Worm (Caenorhabditis elegans): Measurements from ENCODE around the gene T07G12.2.

T07G12.2 gene

DNA sequence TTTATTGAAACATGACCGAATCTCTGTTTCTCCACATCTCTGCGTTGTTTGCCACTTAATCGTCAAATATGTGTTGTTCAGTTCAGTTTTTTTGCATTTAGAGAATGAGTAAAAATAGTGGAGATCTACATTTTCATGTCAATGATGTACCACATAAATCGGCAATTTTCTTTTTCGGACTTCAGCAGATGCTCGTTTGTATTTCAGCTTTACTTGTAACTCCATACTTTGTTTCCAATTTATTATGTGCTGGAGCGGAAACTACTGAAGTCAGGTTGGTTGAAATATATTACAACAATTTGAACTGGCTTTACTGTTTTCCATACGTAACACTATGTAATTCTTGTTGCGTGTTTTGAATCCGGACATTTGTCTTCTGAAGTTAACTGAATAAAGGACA is at the start of gene T07G12.2:
T07G12.2 (plus strand) TSS at position 62 of the 400 bp plus-strand sequence.
- TF ChIP-seq mdl-1 (tag; optimal IDR thresholded peaks at IDR 0.05) (no peak), unc-30 (tag; optimal IDR thresholded peaks at IDR 0.05) (no peak), elt-3 (tag; optimal IDR thresholded peaks at IDR 0.05) (no peak), xbp-1 (tag; optimal IDR thresholded peaks at IDR 0.05) (no peak), pag-3 (tag; optimal IDR thresholded peaks at IDR 0.05; ENCODE audit: borderline replicate concordance, insufficient read depth) (no peak)

DNA sequence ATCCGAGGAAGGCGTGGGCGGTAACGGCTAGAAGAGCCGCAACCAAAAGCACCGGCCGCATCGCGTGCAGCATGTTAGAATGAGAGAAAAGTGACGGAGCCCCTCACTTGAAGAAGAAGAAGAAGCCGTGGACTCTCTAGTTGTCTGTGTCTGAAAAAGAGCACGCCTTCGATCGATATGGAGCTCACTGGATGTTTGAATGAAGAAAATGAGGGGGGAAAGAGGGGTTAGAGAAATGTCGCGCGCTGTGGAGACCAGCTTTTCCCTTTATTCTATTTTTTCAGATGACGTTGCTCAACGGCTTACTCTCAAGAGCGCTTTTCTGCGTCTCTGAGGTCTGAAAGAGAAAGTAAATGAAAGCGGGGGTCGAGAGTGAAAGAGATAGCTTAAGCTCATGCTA is 48.8 kb upstream of the T07G12.2 start, which contains the start of gene egl-21:
egl-21 (minus strand) TSS at position 150 of the 400 bp plus-strand sequence.
- TF ChIP-seq sup-37 (GFP tag; optimal IDR thresholded peaks at IDR 0.05), result no peak
- peak; percentile 45 for TF ChIP-seq mep-1 (tag; optimal IDR thresholded peaks at IDR 0.05)
- TF ChIP-seq C34B4.2 (tag; optimal IDR thresholded peaks at IDR 0.05), result no peak
- no peak for TF ChIP-seq lin-39 (tag; optimal IDR thresholded peaks at IDR 0.05)
- peak; percentile 35 to 65 (median 52) for TF ChIP-seq ceh-82 (tag; optimal IDR thresholded peaks at IDR 0.05)
- no peak for TF ChIP-seq blmp-1 (tag; optimal IDR thresholded peaks at IDR 0.05)
- TF ChIP-seq sptf-1 (tag; optimal IDR thresholded peaks at IDR 0.05), result no peak
- TF ChIP-seq vab-15 (tag; optimal IDR thresholded peaks at IDR 0.05), result no peak
- TF ChIP-seq nhr-85 (tag), result no peak
- peak in 1 of 2 experiments; percentile 53 for TF ChIP-seq lin-35 (GFP tag; optimal IDR thresholded peaks at IDR 0.05)
- peak; percentile 81 for TF ChIP-seq egl-13 (tag; optimal IDR thresholded peaks at IDR 0.05)
- TF ChIP-seq C16A3.4 (tag; optimal IDR thresholded peaks at IDR 0.05), result peak; percentile 6
- no peak for TF ChIP-seq tlp-1 (tag; optimal IDR thresholded peaks at IDR 0.05)
- TF ChIP-seq ztf-11 (tag; optimal IDR thresholded peaks at IDR 0.05), result peak in 1 of 2 experiments; percentile 18
- no peak for TF ChIP-seq nhr-237 (tag; optimal IDR thresholded peaks at IDR 0.05)
- TF ChIP-seq lsy-2 (tag; optimal IDR thresholded peaks at IDR 0.05), result peak; percentile 16 to 68
- no peak for TF ChIP-seq elt-3 (tag; optimal IDR thresholded peaks at IDR 0.05)
- TF ChIP-seq C04F5.9 (tag; optimal IDR thresholded peaks at IDR 0.05), result no peak
- peak; percentile 95 for TF ChIP-seq fkh-8 (tag; optimal IDR thresholded peaks at IDR 0.05)
- TF ChIP-seq ces-1 (GFP tag; optimal IDR thresholded peaks at IDR 0.05), result no peak
- peak; percentile 36 to 45 for TF ChIP-seq efl-1 (optimal IDR thresholded peaks at IDR 0.05)
- no peak for TF ChIP-seq efl-1 (GFP tag; optimal IDR thresholded peaks at IDR 0.05 in 1 of 2)
- no peak for TF ChIP-seq mdl-1 (tag; optimal IDR thresholded peaks at IDR 0.05)
- peak; percentile 63 for TF ChIP-seq tbx-2 (tag; optimal IDR thresholded peaks at IDR 0.05)
- TF ChIP-seq nhr-84 (tag; optimal IDR thresholded peaks at IDR 0.05), result no peak
- TF ChIP-seq snpc-4 (tag; optimal IDR thresholded peaks at IDR 0.05), result peak; percentile 10
- TF ChIP-seq nhr-19 (GFP tag; conservative IDR thresholded peaks at IDR 0.05), result peak; percentile 15; the same call in 1 of the 2 replicates
- TF ChIP-seq F16B12.6 (tag; optimal IDR thresholded peaks at IDR 0.05), result no peak
- TF ChIP-seq Y116A8C.19 (tag; optimal IDR thresholded peaks at IDR 0.05; ENCODE audit: borderline replicate concordance), result no peak
- TF ChIP-seq rnt-1 (tag; optimal IDR thresholded peaks at IDR 0.05), result peak; percentile 12
- no peak for TF ChIP-seq nhr-28 (tag; optimal IDR thresholded peaks at IDR 0.05)
- no peak for TF ChIP-seq nhr-76 (tag; optimal IDR thresholded peaks at IDR 0.05)
- TF ChIP-seq alr-1 (tag; optimal IDR thresholded peaks at IDR 0.05; ENCODE audit: borderline replicate concordance), result no peak
- no peak for TF ChIP-seq ets-5 (GFP tag; IDR thresholded peaks at IDR 0.05)
- no peak for TF ChIP-seq mab-9 (GFP tag; IDR thresholded peaks at IDR 0.05)
- peak; percentile 70 for TF ChIP-seq jun-1 (tag; optimal IDR thresholded peaks at IDR 0.05)
- TF ChIP-seq skn-1 (tag; optimal IDR thresholded peaks at IDR 0.05), result peak; percentile 37
- TF ChIP-seq dpl-1 (GFP tag; optimal IDR thresholded peaks at IDR 0.05), result peak in 1 of 3 experiments; percentile 21
- TF ChIP-seq isw-1 (GFP tag; IDR thresholded peaks at IDR 0.05), result peak; percentile 61
- peak; percentile 73 for TF ChIP-seq swsn-7 (tag; optimal IDR thresholded peaks at IDR 0.05)
- TF ChIP-seq pag-3 (tag; optimal IDR thresholded peaks at IDR 0.05; ENCODE audit: borderline replicate concordance, insufficient read depth), result no peak
- no peak for TF ChIP-seq ama-1 (optimal IDR thresholded peaks at IDR 0.05)
- no peak for TF ChIP-seq aha-1 (tag; optimal IDR thresholded peaks at IDR 0.05)
- TF ChIP-seq ztf-4 (tag; optimal IDR thresholded peaks at IDR 0.05), result no peak
- TF ChIP-seq grh-1 (GFP tag; IDR thresholded peaks at IDR 0.05), result no peak
- TF ChIP-seq nhr-90 (tag; optimal IDR thresholded peaks at IDR 0.05; ENCODE audit: poor library complexity), result no peak
- TF ChIP-seq xbp-1 (tag; optimal IDR thresholded peaks at IDR 0.05), result peak; percentile 88
- no peak for TF ChIP-seq elt-2 (tag; optimal IDR thresholded peaks at IDR 0.05)
- no peak for TF ChIP-seq unc-98 (GFP tag; IDR thresholded peaks at IDR 0.05)
- TF ChIP-seq nhr-77 (tag; optimal IDR thresholded peaks at IDR 0.05), result no peak
